Fruit fly (Drosophila melanogaster) whole organism, embryonic: Measurements from ENCODE around the gene CG18265.

ENCODE experiments used
- Antp ChIP-seq: fragments of 200-800 bp; sonication (Bioruptor generic); optimal IDR thresholded peaks from 3 replicates; lab custom pipeline; 2016; ENCODE audit warnings: missing biosample characterization, missing genetic modification characterization
- CG10147 ChIP-seq: fragments of 200-800 bp; sonication (Bioruptor generic); optimal IDR thresholded peaks from 2 replicates; lab custom pipeline; 2019; ENCODE audit warnings: missing biosample characterization, mild to moderate bottlenecking, missing genetic modification characterization, moderate library complexity
- CG11085 ChIP-seq: fragments of 200-800 bp; sonication (Bioruptor generic); IDR thresholded peaks from 2 replicates; pipeline ENCODE4 v1.3.6; 2022; ENCODE audit warnings: missing biosample characterization, missing genetic modification characterization
- CG11247 ChIP-seq: fragments of 200-800 bp; sonication (Bioruptor generic); IDR thresholded peaks from 2 replicates; pipeline ENCODE4 v1.3.6; 2022; ENCODE audit warnings: missing biosample characterization, missing genetic modification characterization
- CG13424 ChIP-seq: fragments of 200-800 bp; sonication (Bioruptor generic); optimal IDR thresholded peaks from 2 replicates; lab custom pipeline; 2019; ENCODE audit warnings: missing biosample characterization, mild to moderate bottlenecking, missing genetic modification characterization, moderate library complexity
- CG14710 ChIP-seq: fragments of 200-800 bp; sonication (Bioruptor generic); optimal IDR thresholded peaks from 3 replicates; lab custom pipeline; 2019; ENCODE audit warnings: missing biosample characterization, mild to moderate bottlenecking, missing genetic modification characterization, moderate library complexity
- CG1602 ChIP-seq: fragments of 200-800 bp; sonication (Bioruptor generic); optimal IDR thresholded peaks from 3 replicates; lab custom pipeline; 2016; ENCODE audit warnings: missing biosample characterization, missing genetic modification characterization
- CG1603 ChIP-seq: fragments of 200-800 bp; sonication (Bioruptor generic); optimal IDR thresholded peaks from 2 replicates; lab custom pipeline; 2019; ENCODE audit warnings: missing biosample characterization, mild to moderate bottlenecking, missing genetic modification characterization, moderate library complexity
- CG16863 ChIP-seq: fragments of 200-800 bp; sonication (Bioruptor generic); optimal IDR thresholded peaks from 3 replicates; lab custom pipeline; 2016; ENCODE audit warnings: missing biosample characterization, missing genetic modification characterization
- CG31388 ChIP-seq: fragments of 200-800 bp; sonication (Bioruptor generic); optimal IDR thresholded peaks from 2 replicates; lab custom pipeline; 2016; ENCODE audit warnings: missing biosample characterization, missing genetic modification characterization
- CG32767 ChIP-seq: fragments of 200-800 bp; sonication (Bioruptor generic); IDR thresholded peaks from 2 replicates; pipeline ENCODE4 v1.3.6; 2022; ENCODE audit warnings: missing biosample characterization, missing genetic modification characterization
- CG5245 ChIP-seq: fragments of 200-800 bp; sonication (Bioruptor generic); optimal IDR thresholded peaks from 3 replicates; lab custom pipeline; 2016; ENCODE audit warnings: missing biosample characterization, missing genetic modification characterization
- CG6765 ChIP-seq: fragments of 200-800 bp; sonication (Bioruptor generic); optimal IDR thresholded peaks from 3 replicates; lab custom pipeline; 2017; ENCODE audit warnings: missing biosample characterization, mild to moderate bottlenecking, missing genetic modification characterization
- CG6791 ChIP-seq: fragments of 200-800 bp; sonication (Bioruptor generic); IDR thresholded peaks from 3 replicates; pipeline ENCODE4 v1.3.6; 2022; ENCODE audit warnings: missing biosample characterization, missing genetic modification characterization; ENCODE audit not compliant: partially characterized antibody
- CG7271 ChIP-seq: fragments of 200-800 bp; sonication (Bioruptor generic); optimal IDR thresholded peaks from 2 replicates; lab custom pipeline; 2018; ENCODE audit warnings: missing biosample characterization, mild to moderate bottlenecking, missing genetic modification characterization, moderate library complexity
- CG7786 ChIP-seq: fragments of 200-800 bp; sonication (Bioruptor generic); optimal IDR thresholded peaks from 2 replicates; lab custom pipeline; 2016; ENCODE audit warnings: missing biosample characterization, missing genetic modification characterization
- CG7928 ChIP-seq: fragments of 200-800 bp; sonication (Bioruptor generic); optimal IDR thresholded peaks from 2 replicates; lab custom pipeline; 2017; ENCODE audit warnings: missing biosample characterization, mild to moderate bottlenecking, missing genetic modification characterization
- CG8478 ChIP-seq: fragments of >200 bp; optimal IDR thresholded peaks from 2 replicates; lab custom pipeline; 2018
- CG9609 ChIP-seq: fragments of 200-800 bp; sonication (Bioruptor generic); optimal IDR thresholded peaks from 3 replicates; lab custom pipeline; 2016; ENCODE audit warnings: missing biosample characterization, missing genetic modification characterization
- D ChIP-seq, 2 experiments: fragments of 200-800 bp in 1 of 2; fragments of >200 bp in 1 of 2; sonication (Bioruptor generic) in 1 of 2; optimal IDR thresholded peaks; 2 replicates in 1 of 2; 3 replicates in 1 of 2; lab custom pipeline; 2017; ENCODE audit warnings: mild to moderate bottlenecking in 1 of 2, missing biosample characterization in 1 of 2, missing genetic modification characterization in 1 of 2, missing genetic modification reagents in 1 of 2
- Doc3 ChIP-seq: fragments of 200-800 bp; sonication (Bioruptor generic); IDR thresholded peaks from 3 replicates; pipeline ENCODE4 v1.3.6; 2022; ENCODE audit warnings: missing biosample characterization, missing genetic modification characterization; ENCODE audit not compliant: partially characterized antibody
- E2f1 ChIP-seq: fragments of 200-800 bp; sonication (Bioruptor generic); IDR thresholded peaks from 2 replicates; pipeline ENCODE4 v1.3.6; 2022; ENCODE audit warnings: missing biosample characterization, missing genetic modification characterization
- Eip74EF ChIP-seq, 2 experiments: fragments of 200-800 bp in 1 of 2; fragments of >200 bp in 1 of 2; sonication (Bioruptor generic) in 1 of 2; optimal IDR thresholded peaks; 2 replicates each; lab custom pipeline; 2017 to 2019; ENCODE audit warnings: missing biosample characterization in 2 of 2, missing genetic modification characterization in 2 of 2, mild to moderate bottlenecking in 1 of 2, moderate library complexity in 1 of 2
- Hr39 ChIP-seq: fragments of >200 bp; optimal IDR thresholded peaks from 2 replicates; lab custom pipeline; 2017
- Hr78 ChIP-seq, 2 experiments: fragments of 200-800 bp in 1 of 2; fragments of >200 bp in 1 of 2; sonication (Bioruptor generic) in 1 of 2; optimal IDR thresholded peaks; 2 replicates each; lab custom pipeline; 2017 to 2019; ENCODE audit warnings: missing biosample characterization in 2 of 2, missing genetic modification characterization in 2 of 2, mild to moderate bottlenecking in 1 of 2, moderate library complexity in 1 of 2
- Opbp ChIP-seq: fragments of 200-800 bp; sonication (Bioruptor generic); IDR thresholded peaks from 3 replicates; pipeline ENCODE4 v1.3.6; 2022; ENCODE audit warnings: missing biosample characterization, missing genetic modification characterization; ENCODE audit not compliant: partially characterized antibody
- Optix ChIP-seq: fragments of 200-800 bp; sonication (Bioruptor generic); IDR thresholded peaks from 3 replicates; pipeline ENCODE4 v1.3.6; 2022; ENCODE audit warnings: missing biosample characterization, missing genetic modification characterization
- PHDP ChIP-seq: fragments of 200-800 bp; sonication (Bioruptor generic); optimal IDR thresholded peaks from 3 replicates; lab custom pipeline; 2018; ENCODE audit warnings: missing biosample characterization, mild to moderate bottlenecking, missing genetic modification characterization, moderate library complexity
- Rfx ChIP-seq: fragments of 200-800 bp; sonication (Bioruptor generic); IDR thresholded peaks from 2 replicates; pipeline ENCODE4 v1.3.6; 2022; ENCODE audit warnings: missing biosample characterization, missing genetic modification characterization
- bbx ChIP-seq: fragments of 200-800 bp; sonication (Bioruptor generic); IDR thresholded peaks from 2 replicates; pipeline ENCODE4 v1.3.6; 2022; ENCODE audit warnings: missing biosample characterization, missing genetic modification characterization; ENCODE audit not compliant: partially characterized antibody
- cato ChIP-seq: fragments of 200-800 bp; sonication (Bioruptor generic); optimal IDR thresholded peaks from 2 replicates; lab custom pipeline; 2016; ENCODE audit warnings: missing biosample characterization, missing genetic modification characterization, borderline replicate concordance
- chif ChIP-seq, 2 experiments: fragments of 200-800 bp; sonication (Bioruptor generic); optimal IDR thresholded peaks; 3 replicates each; lab custom pipeline; 2016; ENCODE audit warnings: missing biosample characterization in 2 of 2, missing genetic modification characterization in 2 of 2
- chm ChIP-seq: fragments of 200-800 bp; sonication (Bioruptor generic); IDR thresholded peaks from 2 replicates; pipeline ENCODE4 v1.3.6; 2022; ENCODE audit warnings: missing biosample characterization, missing genetic modification characterization
- croc ChIP-seq: fragments of 200-800 bp; sonication (Bioruptor generic); conservative IDR thresholded peaks from 3 replicates; pipeline ENCODE4 v1.3.6; 2022; ENCODE audit warnings: missing biosample characterization, missing genetic modification characterization
- da ChIP-seq: fragments of 200-800 bp; sonication (Bioruptor generic); optimal IDR thresholded peaks from 2 replicates; lab custom pipeline; 2016; ENCODE audit warnings: missing biosample characterization, missing genetic modification characterization
- disco-r ChIP-seq: fragments of 200-800 bp; sonication (Bioruptor generic); optimal IDR thresholded peaks from 2 replicates; lab custom pipeline; 2016; ENCODE audit warnings: missing biosample characterization, missing genetic modification characterization
- dm ChIP-seq: fragments of 200-800 bp; sonication (Bioruptor generic); optimal IDR thresholded peaks from 3 replicates; lab custom pipeline; 2016; ENCODE audit warnings: missing biosample characterization, missing genetic modification characterization
- eve ChIP-seq, 2 experiments: fragments of >200 bp; optimal IDR thresholded peaks; 2 replicates each; lab custom pipeline; 2017; ENCODE audit warnings: missing biosample characterization in 2 of 2, missing genetic modification characterization in 2 of 2
- ewg ChIP-seq: fragments of 200-800 bp; sonication (Bioruptor generic); optimal IDR thresholded peaks from 3 replicates; lab custom pipeline; 2017; ENCODE audit warnings: mild to moderate bottlenecking, missing biosample characterization, missing genetic modification reagents, missing genetic modification characterization
- grau ChIP-seq: fragments of 200-800 bp; optimal IDR thresholded peaks from 3 replicates; lab custom pipeline; 2019; ENCODE audit warnings: missing biosample characterization, mild to moderate bottlenecking, missing genetic modification characterization, moderate library complexity
- hbn ChIP-seq: fragments of 200-800 bp; sonication (Bioruptor generic); IDR thresholded peaks from 2 replicates; pipeline ENCODE4 v1.3.6; 2022; ENCODE audit warnings: missing biosample characterization, missing genetic modification characterization; ENCODE audit not compliant: partially characterized antibody
- ind ChIP-seq: fragments of 200-800 bp; sonication (Bioruptor generic); optimal IDR thresholded peaks from 3 replicates; lab custom pipeline; 2016; ENCODE audit warnings: missing biosample characterization, missing genetic modification characterization
- insv ChIP-seq, 2 experiments: fragments of 200-800 bp; sonication (Bioruptor generic); optimal IDR thresholded peaks; 3 replicates each; lab custom pipeline; 2016 to 2018; ENCODE audit warnings: missing biosample characterization in 2 of 2, missing genetic modification characterization in 2 of 2
- lola ChIP-seq, 3 experiments: fragments of >200 bp in 2 of 3; fragments of 200-800 bp in 1 of 3; sonication (Bioruptor generic) in 1 of 3; optimal IDR thresholded peaks; 2 replicates each; lab custom pipeline; 2017 to 2019; ENCODE audit warnings: missing biosample characterization in 3 of 3, missing genetic modification characterization in 3 of 3, mild to moderate bottlenecking in 1 of 3, moderate library complexity in 1 of 3
- pnt ChIP-seq: fragments of 200-800 bp; sonication (Bioruptor generic); optimal IDR thresholded peaks from 3 replicates; lab custom pipeline; 2016; ENCODE audit warnings: missing biosample characterization, missing genetic modification characterization
- row ChIP-seq: fragments of 200-800 bp; sonication (Bioruptor generic); IDR thresholded peaks from 3 replicates; pipeline ENCODE4 v1.3.6; 2022; ENCODE audit warnings: missing biosample characterization, missing genetic modification characterization
- sens ChIP-seq: fragments of 200-800 bp; sonication (Bioruptor generic); peaks from one replicate; lab custom pipeline; 2016; ENCODE audit warnings: missing biosample characterization, missing genetic modification characterization
- sens-2 ChIP-seq: fragments of 200-800 bp; sonication (Bioruptor generic); IDR thresholded peaks from 2 replicates; pipeline ENCODE4 v1.3.6; 2022; ENCODE audit warnings: missing biosample characterization, missing genetic modification characterization
- so ChIP-seq: fragments of 200-800 bp; sonication (Bioruptor generic); IDR thresholded peaks from 3 replicates; pipeline ENCODE4 v1.3.6; 2022; ENCODE audit warnings: missing biosample characterization, missing genetic modification characterization
- sqz ChIP-seq: fragments of 200-800 bp; sonication (Bioruptor generic); optimal IDR thresholded peaks from 3 replicates; lab custom pipeline; 2018; ENCODE audit warnings: missing biosample characterization, mild to moderate bottlenecking, missing genetic modification characterization
- ttk ChIP-seq: fragments of 200-800 bp; sonication (Bioruptor generic); IDR thresholded peaks from 2 replicates; pipeline ENCODE4 v2.1.2; 2022; ENCODE audit warnings: missing biosample characterization, missing genetic modification characterization

CG18265 gene

dm6 chr3L:17427013-17427412, 12.2 kb upstream of the CG18265 start, which contains the start of gene Polr3G (continued):
- TF ChIP-seq Doc3 (no peak), sens (GFP tag; lab: Kevin White, UChicago) (peak; percentile 86), CG11247 (no peak), CG14710 (peak; percentile 35), CG7786 (GFP tag; lab: Kevin White, UChicago) (no peak), CG32767 (GFP tag; lab: Robert Waterston, UW) (no peak), Opbp (GFP tag; lab: Robert Waterston, UW) (no peak), ind (GFP tag; lab: Kevin White, UChicago) (no peak), chif (GFP tag; optimal IDR thresholded peaks at IDR 0.05; lab: Kevin White, UChicago) (peak in 1 of 2 experiments; percentile 2), CG13424 (tag; lab: Kevin White, UChicago) (peak; percentile 15), CG16863 (GFP tag; lab: Kevin White, UChicago) (no peak), CG6791 (no peak), CG7271 (tag; lab: Kevin White, UChicago) (no peak), CG6765 (GFP tag; lab: Kevin White, UChicago) (no peak), CG31388 (GFP tag; lab: Kevin White, UChicago) (no peak), ttk (GFP tag; lab: Robert Waterston, UW) (no peak), sens-2 (GFP tag; lab: Robert Waterston, UW) (no peak), hbn (GFP tag; lab: Robert Waterston, UW) (no peak), bbx (GFP tag; lab: Robert Waterston, UW) (no peak), CG8478 (no peak), CG9609 (no peak), CG7928 (GFP tag; lab: Kevin White, UChicago) (no peak), Eip74EF (GFP tag; optimal IDR thresholded peaks at IDR 0.05; lab: Kevin White, UChicago) (no peak), CG1603 (tag; lab: Kevin White, UChicago) (peak; percentile 43), Antp (GFP tag; lab: Kevin White, UChicago) (no peak), CG1602 (no peak), CG10147 (peak; percentile 7), sqz (GFP tag; lab: Kevin White, UChicago) (no peak), da (no peak), PHDP (tag; lab: Kevin White, UChicago) (no peak), lola (GFP tag; optimal IDR thresholded peaks at IDR 0.05; lab: Kevin White, UChicago) (no peak), so (GFP tag; lab: Robert Waterston, UW) (no peak), cato (GFP tag; lab: Kevin White, UChicago) (no peak), Optix (GFP tag; lab: Robert Waterston, UW) (no peak), croc (GFP tag; lab: Robert Waterston, UW) (no peak), CG5245 (GFP tag; lab: Kevin White, UChicago) (no peak), E2f1 (GFP tag; lab: Robert Waterston, UW) (no peak), pnt (GFP tag; lab: Kevin White, UChicago) (no peak), D (optimal IDR thresholded peaks at IDR 0.05; lab: Kevin White, UChicago) (no peak), D (GFP tag; optimal IDR thresholded peaks at IDR 0.05; lab: Kevin White, UChicago) (no peak), row (peak; percentile 83), CG11085 (GFP tag; lab: Robert Waterston, UW) (no peak), disco-r (GFP tag; lab: Kevin White, UChicago) (no peak), Rfx (GFP tag; lab: Robert Waterston, UW) (peak; percentile 56), Hr78 (GFP tag; optimal IDR thresholded peaks at IDR 0.05; lab: Kevin White, UChicago) (no peak), grau (peak; percentile 33), insv (GFP tag; optimal IDR thresholded peaks at IDR 0.05; lab: Kevin White, UChicago) (no peak), chm (GFP tag; lab: Robert Waterston, UW) (no peak), dm (peak; percentile 67), ewg (GFP tag; lab: Kevin White, UChicago) (no peak), eve (GFP tag; optimal IDR thresholded peaks at IDR 0.05; lab: Kevin White, UChicago) (no peak), Hr39 (lab: Kevin White, UChicago) (no peak)
